Worm (Caenorhabditis elegans) whole organism, L3 larva: ENCODE data around the gene C47A4.5.

ENCODE experiments used
- ama-1 ChIP-seq: fragments of 150-350 bp; optimal IDR thresholded peaks from 2 replicates; lab custom pipeline; 2018
- egl-27 ChIP-seq: sonication (generic microtip); optimal IDR thresholded peaks from 4 replicates; lab custom pipeline; 2017; ENCODE audit warnings: missing biosample characterization, missing genetic modification reagents, missing genetic modification characterization
- egl-5 ChIP-seq: fragments of 150-350 bp; optimal IDR thresholded peaks from 2 replicates; lab custom pipeline; 2017; ENCODE audit warnings: missing biosample characterization, missing genetic modification reagents, missing genetic modification characterization, inconsistent platforms
- fkh-10 ChIP-seq: sonication (generic microtip); optimal IDR thresholded peaks from 2 replicates; lab custom pipeline; 2017; ENCODE audit warnings: missing biosample characterization, missing genetic modification reagents, missing genetic modification characterization
- jun-1 ChIP-seq: fragments of 150-350 bp; optimal IDR thresholded peaks from 2 replicates; lab custom pipeline; 2014; ENCODE audit warnings: missing biosample characterization, missing genetic modification reagents, missing genetic modification characterization
- lin-15B ChIP-seq: fragments of 150-350 bp; optimal IDR thresholded peaks from 2 replicates; lab custom pipeline; 2014; ENCODE audit warnings: missing biosample characterization, missing genetic modification characterization
- mdl-1 ChIP-seq: fragments of 150-350 bp; optimal IDR thresholded peaks from 2 replicates; lab custom pipeline; 2014; ENCODE audit warnings: missing biosample characterization, missing genetic modification characterization
- nfya-1 ChIP-seq: sonication (generic microtip); optimal IDR thresholded peaks from 2 replicates; lab custom pipeline; 2017; ENCODE audit warnings: missing genetic modification characterization, mild to moderate bottlenecking, missing compliant biosample characterization, antibody characterized with exemption, moderate library complexity; ENCODE audit not compliant: insufficient read depth
- nhr-28 ChIP-seq: fragments of 150-350 bp; optimal IDR thresholded peaks from 2 replicates; lab custom pipeline; 2014; ENCODE audit warnings: missing biosample characterization, missing genetic modification characterization
- skn-1 ChIP-seq: fragments of 150-350 bp; optimal IDR thresholded peaks from 2 replicates; lab custom pipeline; 2014; ENCODE audit warnings: missing biosample characterization, missing genetic modification characterization
- zag-1 ChIP-seq: fragments of 150-350 bp; optimal IDR thresholded peaks from 2 replicates; lab custom pipeline; 2014; ENCODE audit warnings: missing biosample characterization, missing genetic modification characterization
- ztf-11 ChIP-seq: fragments of 150-350 bp; optimal IDR thresholded peaks from 2 replicates; lab custom pipeline; 2014; ENCODE audit warnings: missing biosample characterization, missing genetic modification characterization

DNA sequence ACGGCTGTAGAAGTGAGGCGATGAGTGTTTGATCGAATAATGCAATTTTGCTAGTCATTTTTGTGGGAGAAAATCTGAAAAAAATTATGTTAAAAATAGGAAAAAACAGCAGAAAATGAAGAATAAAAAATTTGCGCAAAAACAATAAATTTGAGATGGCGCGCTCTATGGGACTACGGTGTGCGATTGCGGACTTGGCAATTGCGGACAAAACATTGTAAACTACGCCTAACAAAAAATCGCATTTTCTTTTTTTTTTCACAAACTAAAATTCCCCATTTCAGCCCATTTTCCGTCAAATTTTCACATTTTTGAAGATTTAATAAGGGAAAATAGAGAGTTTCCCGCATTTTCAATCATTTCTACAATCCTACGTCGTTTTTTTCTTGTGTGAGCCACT lies 43.1 kb downstream of the C47A4.5 start, which contains the start of the genes sas-6 and Y45F10D.7:
- TF ChIP-seq ztf-11 (tag; lab: Kevin White, UChicago) (no peak), fkh-10 (GFP tag; lab: Kevin White, UChicago) (no peak), nhr-28 (no peak), jun-1 (tag; lab: Kevin White, UChicago) (no peak), mdl-1 (tag; lab: Kevin White, UChicago) (no peak), nfya-1 (tag; lab: Kevin White, UChicago) (peak; percentile 94), egl-27 (tag; lab: Kevin White, UChicago) (no peak), ama-1 (no peak), skn-1 (tag; lab: Kevin White, UChicago) (peak; percentile 11), egl-5 (tag; lab: Kevin White, UChicago) (peak; percentile 86), zag-1 (tag; lab: Kevin White, UChicago) (no peak), lin-15B (tag; lab: Kevin White, UChicago) (peak; percentile 81)
